Worm (Caenorhabditis elegans): ENCODE data around the gene C15B12.2.

The C15B12.2 gene

DNA sequence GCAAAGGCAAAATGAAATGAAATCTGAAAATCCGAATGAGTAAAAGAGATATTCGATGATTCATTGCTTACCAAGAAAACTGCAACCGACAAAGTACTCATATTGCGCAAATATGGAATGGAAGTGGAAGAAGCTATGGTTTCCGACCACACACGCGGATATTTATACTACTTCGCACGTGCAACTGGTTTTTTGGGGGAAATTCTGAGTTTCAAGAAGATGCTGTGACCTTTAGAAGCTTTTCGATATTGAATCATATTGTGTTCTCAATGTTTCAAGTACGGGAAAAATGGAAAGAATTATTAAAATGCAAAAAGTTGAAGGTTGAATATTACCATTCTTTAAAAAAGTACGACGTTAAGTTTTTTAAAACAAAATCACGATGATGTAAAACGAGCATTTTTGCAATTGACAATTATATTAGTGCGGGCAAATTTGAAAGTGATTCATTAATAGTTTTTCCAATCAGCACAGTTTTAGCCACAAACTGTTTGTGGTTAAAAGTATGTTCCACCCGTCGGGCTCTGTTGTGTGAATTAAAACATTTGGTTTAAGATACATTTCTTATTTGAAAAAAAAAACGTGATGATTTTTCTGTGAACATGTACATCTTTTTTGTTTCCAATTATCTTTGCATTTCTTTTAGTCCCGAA is 12.2 kb upstream of the C15B12.2 start, which contains the start of the genes grl-6 and K10C2.6:
grl-6 (minus strand) TSS at position 101 of the 653 bp plus-strand sequence.
K10C2.6 (plus strand) TSS at position 603 of the 653 bp plus-strand sequence.
- TF ChIP-seq unc-86 (tag; optimal IDR thresholded peaks at IDR 0.05) (no peak), ceh-48 (tag; optimal IDR thresholded peaks at IDR 0.05) (no peak), ceh-24 (tag; optimal IDR thresholded peaks at IDR 0.05) (no peak), ttx-3 (tag; optimal IDR thresholded peaks at IDR 0.05) (no peak), fkh-10 (GFP tag; optimal IDR thresholded peaks at IDR 0.05) (no peak)

DNA sequence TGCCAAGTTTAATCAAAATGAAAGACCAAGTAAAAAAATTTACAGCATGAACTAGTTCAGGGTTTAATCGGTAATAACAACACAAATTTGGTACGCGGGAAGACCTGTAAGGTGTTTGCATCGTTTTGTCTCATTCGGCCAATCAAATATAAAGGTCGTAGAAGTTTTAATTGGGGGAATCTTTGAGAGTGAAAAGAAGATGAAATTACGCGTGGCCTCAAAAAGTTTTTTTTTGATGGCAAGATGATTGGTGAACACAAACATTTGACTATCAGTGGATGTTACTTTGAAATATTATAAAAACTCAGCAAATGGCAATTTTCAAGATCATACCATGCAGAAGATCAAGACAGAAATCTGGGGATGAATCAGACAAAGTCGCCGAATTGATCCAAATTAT is 8.1 kb upstream of the C15B12.2 start, which contains the start of gene nas-33:
nas-33 (minus strand) TSS at position 101 of the 400 bp plus-strand sequence.
- TF ChIP-seq pag-3 (tag; optimal IDR thresholded peaks at IDR 0.05; ENCODE audit: borderline replicate concordance) (no peak), pha-4 (tag; optimal IDR thresholded peaks at IDR 0.05) (no peak), tbx-2 (tag; optimal IDR thresholded peaks at IDR 0.05) (no peak), ceh-9 (tag; optimal IDR thresholded peaks at IDR 0.05) (no peak), ceh-31 (tag; optimal IDR thresholded peaks at IDR 0.05) (no peak), unc-42 (tag; optimal IDR thresholded peaks at IDR 0.05) (no peak), C38D4.7 (GFP tag; optimal IDR thresholded peaks at IDR 0.05) (no peak), ceh-18 (tag; optimal IDR thresholded peaks at IDR 0.05) (no peak), dve-1 (tag; optimal IDR thresholded peaks at IDR 0.05) (no peak), gmeb-2 (tag; optimal IDR thresholded peaks at IDR 0.05) (no peak), unc-86 (tag; optimal IDR thresholded peaks at IDR 0.05) (no peak), hlh-15 (tag; optimal IDR thresholded peaks at IDR 0.05) (no peak), unc-3 (GFP tag; conservative IDR thresholded peaks at IDR 0.05) (no peak), unc-3 (tag; optimal IDR thresholded peaks at IDR 0.05) (no peak), nhr-11 (tag; optimal IDR thresholded peaks at IDR 0.05) (no peak)

- TF ChIP-seq dmd-4 (tag; optimal IDR thresholded peaks at IDR 0.05; ENCODE audit: borderline replicate concordance), result no peak
- peak; percentile 19 for TF ChIP-seq elt-2 (tag; optimal IDR thresholded peaks at IDR 0.05)
These were observed 6.6 kb upstream of the C15B12.2 start, which contains the start of gene pept-1 for ce11 chrX:6456567-6456966. Gene pept-1 (plus strand): TSS chrX:6456872.

DNA sequence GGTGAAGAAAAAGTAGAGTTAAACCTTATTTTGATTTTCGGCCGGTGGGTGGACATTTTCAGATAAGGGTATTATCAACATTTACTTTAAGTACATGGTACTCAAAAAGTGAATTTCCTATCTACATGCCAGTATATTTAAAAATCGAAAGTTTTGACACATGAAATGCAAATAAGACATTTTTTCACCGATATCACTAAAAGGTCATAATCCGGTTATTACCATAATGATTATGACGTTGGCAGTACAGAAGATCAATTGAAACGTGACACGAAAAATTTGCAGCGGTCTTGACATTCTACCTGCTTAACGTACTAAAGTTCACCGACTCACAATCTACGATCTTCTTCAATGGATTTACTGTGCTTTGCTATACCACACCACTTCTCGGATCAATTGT is 5.2 kb upstream of the C15B12.2 start:
- TF ChIP-seq sox-4 (tag; optimal IDR thresholded peaks at IDR 0.05) (no peak), pha-2 (tag; optimal IDR thresholded peaks at IDR 0.05) (no peak), fkh-6 (tag; optimal IDR thresholded peaks at IDR 0.05) (no peak)

DNA sequence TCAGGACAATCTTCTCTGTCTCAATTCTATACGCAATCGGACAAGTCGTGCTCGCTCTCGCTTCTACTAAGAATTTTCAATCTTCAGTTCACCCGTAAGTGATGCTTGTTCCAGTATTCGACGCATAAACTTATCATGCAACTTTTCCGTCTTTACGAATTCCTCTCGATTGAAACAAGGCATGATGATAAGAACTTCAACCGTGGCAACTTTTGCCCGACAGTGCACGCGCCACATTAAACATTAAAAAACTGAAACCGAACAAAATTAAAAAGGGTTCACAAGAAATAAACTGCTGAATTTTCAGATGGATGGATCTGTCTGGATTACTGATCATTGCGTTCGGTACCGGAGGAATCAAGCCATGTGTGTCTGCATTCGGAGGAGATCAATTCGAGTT is 4.7 kb upstream of the C15B12.2 start:
- TF ChIP-seq nfya-1 (tag; optimal IDR thresholded peaks at IDR 0.05) (no peak), ceh-48 (tag; optimal IDR thresholded peaks at IDR 0.05) (no peak), ceh-19 (GFP tag; optimal IDR thresholded peaks at IDR 0.05) (no peak), ceh-9 (tag; optimal IDR thresholded peaks at IDR 0.05) (no peak), K02D7.2 (tag; optimal IDR thresholded peaks at IDR 0.05) (no peak), elt-2 (tag; optimal IDR thresholded peaks at IDR 0.05) (no peak), pha-4 (tag; optimal IDR thresholded peaks at IDR 0.05) (no peak), lin-11 (tag; optimal IDR thresholded peaks at IDR 0.05) (no peak), odd-2 (tag; optimal IDR thresholded peaks at IDR 0.05) (no peak), ceh-34 (tag; optimal IDR thresholded peaks at IDR 0.05) (no peak), madf-2 (tag; optimal IDR thresholded peaks at IDR 0.05) (no peak), ceh-22 (tag; optimal IDR thresholded peaks at IDR 0.05) (no peak), pros-1 (tag; optimal IDR thresholded peaks at IDR 0.05) (no peak), hlh-6 (tag; optimal IDR thresholded peaks at IDR 0.05) (no peak), fkh-6 (tag; optimal IDR thresholded peaks at IDR 0.05) (no peak), pag-3 (tag; optimal IDR thresholded peaks at IDR 0.05; ENCODE audit: borderline replicate concordance) (no peak), ttx-3 (tag; optimal IDR thresholded peaks at IDR 0.05) (no peak), nhr-232 (tag; optimal IDR thresholded peaks at IDR 0.05) (no peak), ceh-18 (tag; optimal IDR thresholded peaks at IDR 0.05) (no peak)
